Worm (Caenorhabditis elegans) whole organism, young adult: Measurements from ENCODE around the gene rpl-11.1.

Experiments used
- B0336.3 ChIP-seq: fragments of 200-800 bp; sonication (Bioruptor generic); IDR thresholded peaks from 2 replicates; pipeline ENCODE4 v1.3.6; 2022; ENCODE audit warnings: missing genetic modification characterization, missing compliant biosample characterization
- C17E4.6 ChIP-seq: fragments of 200-800 bp; sonication (Bioruptor generic); IDR thresholded peaks from 2 replicates; pipeline ENCODE4 v1.3.6; 2022; ENCODE audit warnings: missing genetic modification reagents, missing genetic modification characterization, missing compliant biosample characterization
- D2030.7 ChIP-seq: fragments of 200-800 bp; sonication (Bioruptor generic); IDR thresholded peaks from 2 replicates; pipeline ENCODE4 v1.3.6; 2022; ENCODE audit warnings: missing genetic modification reagents, missing genetic modification characterization, missing compliant biosample characterization
- F33H1.4 ChIP-seq: fragments of 200-800 bp; sonication (Bioruptor generic); IDR thresholded peaks from 2 replicates; pipeline ENCODE4 v1.3.6; 2022; ENCODE audit warnings: missing genetic modification reagents, missing genetic modification characterization, missing compliant biosample characterization
- F49E8.2 ChIP-seq: sonication (generic microtip); optimal IDR thresholded peaks from 3 replicates; lab custom pipeline; 2017; ENCODE audit warnings: missing genetic modification characterization, mild to moderate bottlenecking, missing compliant biosample characterization, antibody characterized with exemption, moderate library complexity; ENCODE audit not compliant: insufficient read depth
- Y53G8AR.9 ChIP-seq: fragments of 200-800 bp; sonication (Bioruptor generic); conservative IDR thresholded peaks from 2 replicates; pipeline ENCODE4 v1.3.6; 2022; ENCODE audit warnings: missing genetic modification reagents, missing genetic modification characterization, missing compliant biosample characterization
- Y67H2A.10 ChIP-seq: fragments of 200-800 bp; sonication (Bioruptor generic); conservative IDR thresholded peaks from 2 replicates; pipeline ENCODE4 v1.3.6; 2022; ENCODE audit warnings: missing genetic modification reagents, missing genetic modification characterization, missing compliant biosample characterization
- athp-1 ChIP-seq: sonication (generic microtip); optimal IDR thresholded peaks from 2 replicates; lab custom pipeline; 2017; ENCODE audit warnings: mild to moderate bottlenecking, missing genetic modification characterization, missing compliant biosample characterization
- attf-5 ChIP-seq: fragments of 200-800 bp; sonication (Bioruptor generic); optimal IDR thresholded peaks from 2 replicates; lab custom pipeline; 2018; ENCODE audit warnings: mild to moderate bottlenecking, missing genetic modification characterization, missing compliant biosample characterization
- cebp-1 ChIP-seq, 2 experiments: fragments of 200-800 bp in 1 of 2; sonication (Bioruptor generic) in 1 of 2; sonication (generic microtip) in 1 of 2; IDR thresholded peaks in 1 of 2; optimal IDR thresholded peaks in 1 of 2; 2 replicates each; pipeline versions ENCODE4 v1.3.6 to Lab custom; 2017 to 2022; ENCODE audit warnings: missing compliant biosample characterization in 2 of 2, missing genetic modification characterization in 2 of 2, mild to moderate bottlenecking in 1 of 2, missing genetic modification reagents in 1 of 2, moderate library complexity in 1 of 2
- cebp-2 ChIP-seq: fragments of 200-800 bp; sonication (Bioruptor generic); IDR thresholded peaks from 2 replicates; pipeline ENCODE4 v1.3.6; 2022; ENCODE audit warnings: missing genetic modification characterization, missing compliant biosample characterization
- chd-7 ChIP-seq: sonication (generic microtip); optimal IDR thresholded peaks from 2 replicates; lab custom pipeline; 2016; ENCODE audit warnings: mild to moderate bottlenecking, missing genetic modification characterization, moderate library complexity, missing compliant biosample characterization
- dox-1 ChIP-seq: fragments of 200-800 bp; sonication (Bioruptor generic); IDR thresholded peaks from 2 replicates; pipeline ENCODE4 v1.3.6; 2022; ENCODE audit warnings: missing genetic modification reagents, missing genetic modification characterization, missing compliant biosample characterization
- dpl-1 ChIP-seq: fragments of 150-350 bp; optimal IDR thresholded peaks from 2 replicates; lab custom pipeline; 2014; ENCODE audit warnings: missing biosample characterization, missing genetic modification reagents, missing genetic modification characterization
- efl-1 ChIP-seq: fragments of 150-350 bp; optimal IDR thresholded peaks from 2 replicates; lab custom pipeline; 2014; ENCODE audit warnings: missing biosample characterization, missing genetic modification reagents, missing genetic modification characterization
- egl-44 ChIP-seq: fragments of 200-800 bp; sonication (Bioruptor generic); IDR thresholded peaks from 2 replicates; pipeline ENCODE4 v1.3.6; 2022; ENCODE audit warnings: missing genetic modification reagents, missing genetic modification characterization, missing compliant biosample characterization
- ekl-4 ChIP-seq: fragments of 200-800 bp; sonication (Bioruptor generic); IDR thresholded peaks from 2 replicates; pipeline ENCODE4 v1.3.6; 2022; ENCODE audit warnings: missing genetic modification reagents, missing genetic modification characterization, missing compliant biosample characterization
- ets-4 ChIP-seq: fragments of 200-800 bp; sonication (Bioruptor generic); optimal IDR thresholded peaks from 2 replicates; lab custom pipeline; 2018; ENCODE audit warnings: mild to moderate bottlenecking, missing genetic modification characterization, missing compliant biosample characterization
- gei-17 ChIP-seq: fragments of 200-800 bp; sonication (Bioruptor generic); optimal IDR thresholded peaks from 2 replicates; lab custom pipeline; 2018; ENCODE audit warnings: mild to moderate bottlenecking, missing genetic modification characterization, missing compliant biosample characterization
- hlh-26 ChIP-seq: fragments of 200-800 bp; sonication (Bioruptor generic); conservative IDR thresholded peaks from 2 replicates; pipeline ENCODE4 v1.3.6; 2022; ENCODE audit warnings: missing genetic modification reagents, missing genetic modification characterization, missing compliant biosample characterization
- hmg-1.2 ChIP-seq: fragments of 200-800 bp; sonication (Bioruptor generic); IDR thresholded peaks from 2 replicates; pipeline ENCODE4 v1.3.6; 2022; ENCODE audit warnings: missing genetic modification reagents, missing genetic modification characterization, missing compliant biosample characterization
- hrde-1 ChIP-seq: sonication (generic microtip); optimal IDR thresholded peaks from 2 replicates; lab custom pipeline; 2016; ENCODE audit warnings: missing genetic modification characterization, mild to moderate bottlenecking, missing compliant biosample characterization, moderate library complexity, missing genotype, missing genetic modification reagents, borderline replicate concordance
- let-607 ChIP-seq, 2 experiments: fragments of 200-800 bp in 1 of 2; sonication (Bioruptor generic) in 1 of 2; sonication (generic microtip) in 1 of 2; optimal IDR thresholded peaks; 2 replicates each; lab custom pipeline; 2016 to 2018; ENCODE audit warnings: mild to moderate bottlenecking in 2 of 2, missing compliant biosample characterization in 2 of 2, missing genetic modification characterization in 2 of 2, moderate library complexity in 2 of 2, missing genotype in 1 of 2
- lin-26 ChIP-seq: fragments of 200-800 bp; sonication (Bioruptor generic); IDR thresholded peaks from 2 replicates; pipeline ENCODE4 v1.3.6; 2022; ENCODE audit warnings: missing genetic modification reagents, missing genetic modification characterization, missing compliant biosample characterization
- lin-40 ChIP-seq: sonication (generic microtip); optimal IDR thresholded peaks from 2 replicates; lab custom pipeline; 2016; ENCODE audit warnings: missing genetic modification characterization, mild to moderate bottlenecking, missing compliant biosample characterization, missing genotype, missing genetic modification reagents
- lsl-1 ChIP-seq: fragments of 200-800 bp; sonication (Bioruptor generic); optimal IDR thresholded peaks from 2 replicates; lab custom pipeline; 2018; ENCODE audit warnings: mild to moderate bottlenecking, missing genetic modification characterization, moderate library complexity, missing compliant biosample characterization
- madf-10 ChIP-seq: sonication (generic microtip); optimal IDR thresholded peaks from 2 replicates; lab custom pipeline; 2016; ENCODE audit warnings: mild to moderate bottlenecking, missing genetic modification characterization, missing compliant biosample characterization
- madf-6 ChIP-seq: fragments of 200-800 bp; sonication (Bioruptor generic); IDR thresholded peaks from 2 replicates; pipeline ENCODE4 v1.3.6; 2022; ENCODE audit warnings: missing genetic modification reagents, missing genetic modification characterization, missing compliant biosample characterization
- mcd-1 ChIP-seq: fragments of 200-800 bp; sonication (Bioruptor generic); IDR thresholded peaks from 2 replicates; pipeline ENCODE4 v1.3.6; 2022; ENCODE audit warnings: missing genetic modification reagents, missing genetic modification characterization, missing compliant biosample characterization
- nfyb-1 ChIP-seq: fragments of 200-800 bp; sonication (Bioruptor generic); IDR thresholded peaks from 2 replicates; pipeline ENCODE4 v1.3.6; 2022; ENCODE audit warnings: missing genetic modification reagents, missing genetic modification characterization, missing compliant biosample characterization
- nhr-120 ChIP-seq: fragments of 200-800 bp; sonication (Bioruptor generic); IDR thresholded peaks from 2 replicates; pipeline ENCODE4 v1.3.6; 2022; ENCODE audit warnings: missing genetic modification characterization, missing compliant biosample characterization
- nhr-179 ChIP-seq: sonication (generic microtip); optimal IDR thresholded peaks from 2 replicates; lab custom pipeline; 2016; ENCODE audit warnings: mild to moderate bottlenecking, missing genetic modification characterization, missing compliant biosample characterization
- nhr-90 ChIP-seq: sonication (generic microtip); optimal IDR thresholded peaks from 2 replicates; lab custom pipeline; 2016; ENCODE audit warnings: missing genotype, mild to moderate bottlenecking, missing genetic modification characterization, missing compliant biosample characterization
- rec-8 ChIP-seq, 2 experiments: sonication (generic microtip); optimal IDR thresholded peaks; 2 replicates each; lab custom pipeline; 2016; ENCODE audit warnings: mild to moderate bottlenecking in 2 of 2, missing genetic modification characterization in 2 of 2, missing genetic modification reagents in 2 of 2, missing genotype in 2 of 2, missing biosample characterization in 1 of 2, missing compliant biosample characterization in 1 of 2, moderate library complexity in 1 of 2
- repo-1 ChIP-seq: sonication (generic microtip); optimal IDR thresholded peaks from 2 replicates; lab custom pipeline; 2017; ENCODE audit warnings: mild to moderate bottlenecking, missing genetic modification characterization, missing compliant biosample characterization
- snpc-4 ChIP-seq, 5 experiments: fragments of 150-350 bp in 1 of 5; sonication (generic microtip) in 4 of 5; optimal IDR thresholded peaks; 2 replicates each; lab custom pipeline; 2014 to 2018; ENCODE audit warnings: missing genetic modification characterization in 5 of 5, missing biosample characterization in 3 of 5, antibody characterized with exemption in 2 of 5, mild to moderate bottlenecking in 2 of 5, missing compliant biosample characterization in 2 of 5, missing genotype in 2 of 5, moderate library complexity in 2 of 5, missing genetic modification reagents in 1 of 5
- tbp1 ChIP-seq: fragments of 200-800 bp; sonication (Bioruptor generic); optimal IDR thresholded peaks from 2 replicates; lab custom pipeline; 2018; ENCODE audit warnings: mild to moderate bottlenecking, missing genetic modification characterization, missing compliant biosample characterization
- unc-130 ChIP-seq: sonication (generic microtip); optimal IDR thresholded peaks from 2 replicates; lab custom pipeline; 2016; ENCODE audit warnings: missing genetic modification reagents, missing genetic modification characterization, missing compliant biosample characterization
- xnd-1 ChIP-seq: sonication (generic microtip); optimal IDR thresholded peaks from 2 replicates; lab custom pipeline; 2016; ENCODE audit warnings: missing genotype, missing genetic modification reagents, missing genetic modification characterization, missing compliant biosample characterization
- ztf-22 ChIP-seq: fragments of 200-800 bp; sonication (Bioruptor generic); optimal IDR thresholded peaks from 2 replicates; lab custom pipeline; 2018; ENCODE audit warnings: mild to moderate bottlenecking, missing genetic modification characterization, moderate library complexity, missing compliant biosample characterization
- ztf-3 ChIP-seq: fragments of 200-800 bp; sonication (Bioruptor generic); optimal IDR thresholded peaks from 2 replicates; lab custom pipeline; 2018; ENCODE audit warnings: mild to moderate bottlenecking, missing genetic modification characterization, missing compliant biosample characterization

The rpl-11.1 gene

ce11 chrV:3586014-3586689 lies at the start of gene rpl-11.1, which contains the start of gene T22F3.2:
Gene rpl-11.1 (minus strand): TSS chrV:3586064.
Gene T22F3.2 (plus strand): TSS chrV:3586639.
- TF ChIP-seq madf-6 (GFP tag; lab: Robert Waterston, UW) (peak; percentile 9; the same call in 1 of the 2 replicates), D2030.7 (GFP tag; lab: Robert Waterston, UW) (no peak; the same call in 1 of the 2 replicates), ekl-4 (GFP tag; lab: Robert Waterston, UW) (0 out of 2 replicates have a peak, but pooled peaks have one; percentile 20), lin-26 (GFP tag; lab: Robert Waterston, UW) (no peak), ets-4 (GFP tag; lab: Kevin White, UChicago) (no peak), snpc-4 (GFP tag; optimal IDR thresholded peaks at IDR 0.05; lab: Kevin White, UChicago) (no peak), snpc-4 (tag; optimal IDR thresholded peaks at IDR 0.05; lab: Kevin White, UChicago) (no peak), nfyb-1 (GFP tag; lab: Robert Waterston, UW) (0 out of 2 replicates have a peak, but pooled peaks have one; percentile 17), ztf-3 (GFP tag; lab: Kevin White, UChicago) (no peak), lin-40 (tag; lab: Kevin White, UChicago) (no peak), lsl-1 (peak; percentile 47), hmg-1.2 (peak; percentile 91), ztf-22 (GFP tag; lab: Kevin White, UChicago) (no peak), cebp-1 (GFP tag; IDR thresholded peaks at IDR 0.05; lab: Robert Waterston, UW) (no peak), cebp-1 (tag; optimal IDR thresholded peaks at IDR 0.05; lab: Kevin White, UChicago) (peak; percentile 23), attf-5 (peak; percentile 41), hlh-26 (GFP tag; lab: Robert Waterston, UW) (no peak), gei-17 (GFP tag; lab: Kevin White, UChicago) (no peak), F49E8.2 (no peak), nhr-179 (tag; lab: Kevin White, UChicago) (no peak), efl-1 (GFP tag; lab: Kevin White, UChicago) (no peak), xnd-1 (tag; lab: Kevin White, UChicago) (no peak), unc-130 (GFP tag; lab: Kevin White, UChicago) (no peak), Y67H2A.10 (GFP tag; lab: Robert Waterston, UW) (no peak), dpl-1 (no peak), F33H1.4 (GFP tag; lab: Robert Waterston, UW) (peak; percentile 19; the same call in 1 of the 2 replicates), hrde-1 (tag; lab: Kevin White, UChicago) (no peak)

- no peak for TF ChIP-seq C17E4.6 (GFP tag; lab: Robert Waterston, UW)
- peak; percentile 92 for TF ChIP-seq B0336.3 (GFP tag; lab: Robert Waterston, UW)
- peak; percentile 41 for TF ChIP-seq tbp1 (GFP tag; lab: Kevin White, UChicago)
- no peak for TF ChIP-seq nhr-120 (GFP tag; lab: Robert Waterston, UW)
- TF ChIP-seq nhr-90 (tag; lab: Kevin White, UChicago) = peak; percentile 87
- no peak for TF ChIP-seq hrde-1 (tag; lab: Kevin White, UChicago)
- peak in 1 of 2 experiments; percentile 36 for TF ChIP-seq let-607 (tag; optimal IDR thresholded peaks at IDR 0.05; lab: Kevin White, UChicago)
- TF ChIP-seq Y53G8AR.9 (GFP tag; lab: Robert Waterston, UW) = peak; percentile 88; the same call in 1 of the 2 replicates
- TF ChIP-seq attf-5 = peak; percentile 48
- peak; percentile 22; the same call in 1 of the 2 replicates for TF ChIP-seq mcd-1 (GFP tag; lab: Robert Waterston, UW)
- 0 out of 2 replicates have a peak, but pooled peaks have one; percentile 40 for TF ChIP-seq ekl-4 (GFP tag; lab: Robert Waterston, UW)
- TF ChIP-seq chd-7 (tag; lab: Kevin White, UChicago) = peak; percentile 64
- TF ChIP-seq repo-1 (tag; lab: Kevin White, UChicago) = peak; percentile 75
- peak; percentile 3 for TF ChIP-seq athp-1
- no peak for TF ChIP-seq rec-8 (tag; optimal IDR thresholded peaks at IDR 0.05; lab: Kevin White, UChicago)
- TF ChIP-seq dox-1 (GFP tag; lab: Robert Waterston, UW) = peak; percentile 44; the same call in 1 of the 2 replicates
- TF ChIP-seq cebp-2 (GFP tag; lab: Robert Waterston, UW) = 0 out of 2 replicates have a peak, but pooled peaks have one; percentile 56
- TF ChIP-seq egl-44 (GFP tag; lab: Robert Waterston, UW) = peak; percentile 57; the same call in 1 of the 2 replicates
- no peak for TF ChIP-seq snpc-4 (GFP tag; optimal IDR thresholded peaks at IDR 0.05; lab: Kevin White, UChicago)
- peak in 3 of 4 experiments; percentile 55 to 75 (median 64) for TF ChIP-seq snpc-4 (tag; optimal IDR thresholded peaks at IDR 0.05; lab: Kevin White, UChicago)
- peak; percentile 91 for TF ChIP-seq madf-10 (tag; lab: Kevin White, UChicago)
- TF ChIP-seq cebp-1 (GFP tag; IDR thresholded peaks at IDR 0.05; lab: Robert Waterston, UW) = no peak
- TF ChIP-seq cebp-1 (tag; optimal IDR thresholded peaks at IDR 0.05; lab: Kevin White, UChicago) = peak; percentile 54
These were observed 48.6 kb upstream of the rpl-11.1 start for ce11 chrV:3634293-3635016.
